Worm (Caenorhabditis elegans): Measurements from ENCODE around the gene str-118.

DNA sequence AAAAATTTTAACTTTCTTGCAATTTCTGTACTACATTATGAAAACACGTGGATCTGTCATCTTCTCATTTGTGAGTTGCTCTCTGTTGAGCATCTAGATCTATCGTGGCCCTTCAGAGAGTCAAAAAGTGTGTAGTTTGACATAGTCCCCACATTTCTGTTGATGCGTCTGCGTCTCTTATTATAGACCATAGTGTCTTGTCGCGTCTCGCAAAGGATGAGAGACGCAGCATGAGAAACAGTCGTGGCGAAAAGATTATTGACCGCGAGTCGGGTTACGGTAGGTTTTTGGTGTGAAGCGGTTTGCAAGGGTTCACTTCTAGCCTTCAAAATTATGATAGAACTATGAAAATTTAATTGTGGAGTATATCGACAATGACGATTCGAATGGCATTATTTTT lies 9.7 kb upstream of the str-118 start:
- TF ChIP-seq nhr-25 (tag; optimal IDR thresholded peaks at IDR 0.05) (peak; percentile 65), mml-1 (tag; optimal IDR thresholded peaks at IDR 0.05) (no peak), egl-27 (tag; optimal IDR thresholded peaks at IDR 0.05) (no peak), fos-1 (tag; optimal IDR thresholded peaks at IDR 0.05) (no peak), zag-1 (tag; optimal IDR thresholded peaks at IDR 0.05) (no peak), ztf-11 (tag; optimal IDR thresholded peaks at IDR 0.05) (no peak), unc-62 (GFP tag; optimal IDR thresholded peaks at IDR 0.05) (peak; percentile 21), elt-1 (tag; optimal IDR thresholded peaks at IDR 0.05) (no peak), jun-1 (tag; optimal IDR thresholded peaks at IDR 0.05) (no peak), nhr-23 (tag; optimal IDR thresholded peaks at IDR 0.05) (peak; percentile 17), elt-2 (tag; optimal IDR thresholded peaks at IDR 0.05) (peak; percentile 34), fkh-10 (GFP tag; optimal IDR thresholded peaks at IDR 0.05) (no peak), nhr-11 (tag; optimal IDR thresholded peaks at IDR 0.05) (no peak)
